Fruit fly (Drosophila melanogaster): ENCODE results near the gene CG31088.

Gene CG31088

dm6 chr3R:15973488-15973975 is 22.8 kb upstream of the CG31088 start:
- TF ChIP-seq CTCF (optimal IDR thresholded peaks at IDR 0.05) (peak in 1 of 2 experiments; percentile 33), CG8478 (optimal IDR thresholded peaks at IDR 0.05) (no peak)

- TF ChIP-seq CTCF (optimal IDR thresholded peaks at IDR 0.05) (peak; percentile 14 to 30), CG8478 (optimal IDR thresholded peaks at IDR 0.05) (no peak)
These were observed 22.3 kb upstream of the CG31088 start, which contains the start of gene Hel89B for dm6 chr3R:15972979-15973486. Gene Hel89B (plus strand): TSS chr3R:15973298.

DNA sequence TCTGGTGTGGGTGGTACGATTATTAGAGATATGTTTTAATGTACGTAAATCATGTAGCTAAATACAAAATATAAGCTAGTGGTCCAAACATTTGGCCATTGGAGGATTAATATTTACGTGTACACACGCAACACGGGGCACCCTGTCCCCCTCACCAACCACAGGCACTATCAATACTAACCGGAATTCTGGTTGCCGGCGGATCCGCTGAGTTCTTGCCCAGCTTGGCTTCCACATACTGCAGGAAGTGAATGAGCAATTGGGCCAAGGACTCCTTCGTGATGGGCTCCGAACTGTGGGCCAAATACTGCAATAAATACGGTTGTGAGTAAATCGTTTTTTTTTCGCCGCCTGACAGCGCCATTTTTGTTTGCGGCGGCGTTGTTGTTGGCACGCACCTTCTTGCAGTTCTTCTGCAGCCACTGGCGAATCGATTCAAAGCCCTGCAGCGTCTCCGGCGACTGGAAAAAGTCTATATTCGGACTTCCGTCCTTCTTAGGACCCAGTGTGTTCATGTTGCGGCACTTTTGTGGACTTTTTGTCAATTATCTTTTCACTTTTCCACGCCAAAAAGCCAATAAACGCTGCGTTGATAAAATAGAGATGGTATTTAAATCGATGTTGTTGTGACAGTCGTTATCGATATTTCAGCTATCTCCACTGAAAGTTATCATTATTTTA is 21.7 kb upstream of the CG31088 start, which contains the start of gene mor:
Gene mor, minus strand, starts transcription at position 616 of the 681 bp plus-strand sequence.
- TF ChIP-seq CG8478 (optimal IDR thresholded peaks at IDR 0.05): no peak
- peak in 1 of 2 experiments; percentile 13 for TF ChIP-seq CTCF (optimal IDR thresholded peaks at IDR 0.05)

- TF ChIP-seq CG8478 (optimal IDR thresholded peaks at IDR 0.05) (no peak), CTCF (optimal IDR thresholded peaks at IDR 0.05) (no peak)
These were observed 14.4 kb upstream of the CG31088 start, which contains the start of the genes CG32856 and Rbf2 for dm6 chr3R:15965169-15965568. Gene CG32856 (minus strand): TSS chr3R:15965351. Gene Rbf2 (plus strand): TSS chr3R:15965446.

DNA sequence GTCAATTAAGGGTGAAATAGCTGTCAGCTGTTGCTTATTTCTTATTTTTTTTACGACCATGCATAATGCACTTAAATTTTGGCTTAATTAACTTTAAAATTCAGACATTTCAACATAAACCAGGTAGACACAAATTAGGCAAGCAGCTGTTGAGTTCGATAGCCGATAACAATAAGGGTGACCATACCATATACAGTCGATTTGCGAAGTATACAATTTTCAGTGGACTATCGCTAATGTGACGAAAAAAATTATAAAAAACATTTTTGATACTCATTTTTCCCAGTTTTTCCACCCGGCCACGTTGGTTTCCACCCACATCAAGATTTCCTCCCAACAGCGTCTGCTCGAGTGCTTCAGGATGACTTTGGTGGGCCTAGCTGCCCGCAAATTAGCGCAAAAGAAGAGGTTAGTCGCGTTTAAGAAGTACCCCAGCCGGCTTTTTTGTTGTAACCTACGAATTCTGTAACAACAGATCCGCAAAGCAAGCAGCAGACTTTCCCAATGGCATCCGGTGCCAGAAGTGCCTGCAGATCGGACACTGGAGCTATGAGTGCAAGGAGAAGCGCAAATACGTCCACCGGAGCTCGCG is 13.0 kb upstream of the CG31088 start, which contains the start of the genes CG4287 and CG5516:
Gene CG4287, minus strand, starts transcription at position 178 of the 592 bp plus-strand sequence.
Gene CG5516, plus strand, starts transcription at position 195 of the 592 bp plus-strand sequence.
- TF ChIP-seq CG8478 (optimal IDR thresholded peaks at IDR 0.05) (no peak), CTCF (optimal IDR thresholded peaks at IDR 0.05) (no peak)

DNA sequence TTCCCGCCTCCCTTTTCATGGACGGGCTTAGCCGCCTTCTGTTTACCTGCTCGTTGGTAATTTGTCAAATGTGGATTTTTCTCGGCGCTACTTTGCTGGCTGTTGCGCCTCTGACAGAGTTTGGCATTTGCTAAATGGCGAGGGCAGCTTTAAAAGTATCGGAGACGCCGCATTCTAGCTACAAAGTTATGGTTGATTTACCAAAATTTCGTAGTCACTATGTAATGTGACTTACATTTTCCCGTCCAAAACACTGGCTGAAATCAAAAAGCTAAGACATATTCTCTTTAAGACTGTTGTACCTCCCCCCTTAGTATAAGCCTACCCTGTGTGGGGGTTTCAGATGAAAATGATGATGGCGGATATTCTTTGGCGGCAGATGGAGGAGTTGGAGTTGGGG is 3.1 kb downstream of the CG31088 start:
- no peak for TF ChIP-seq CTCF (optimal IDR thresholded peaks at IDR 0.05)
- no peak for TF ChIP-seq CG8478 (optimal IDR thresholded peaks at IDR 0.05)

DNA sequence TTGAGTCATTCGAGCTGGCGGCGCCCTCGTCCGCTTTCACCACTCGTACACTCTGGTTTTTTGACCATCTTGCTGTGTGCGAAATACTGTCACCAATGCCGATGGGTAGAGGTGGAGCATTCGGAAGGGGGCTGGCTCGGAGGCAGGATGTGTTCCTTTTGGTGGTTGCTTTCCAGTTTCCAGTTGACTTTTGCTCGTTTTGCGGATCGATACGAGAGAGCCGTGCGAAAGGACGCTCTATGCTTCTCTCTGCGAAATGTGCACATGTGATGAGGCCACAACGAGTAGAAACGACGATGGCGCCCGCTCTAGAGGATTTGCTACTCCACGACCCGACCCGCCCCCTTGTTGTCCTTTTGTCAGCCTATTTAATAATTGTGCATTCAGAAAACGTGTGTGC is 13.0 kb downstream of the CG31088 start:
- no peak for TF ChIP-seq CG8478 (optimal IDR thresholded peaks at IDR 0.05)
- TF ChIP-seq CTCF (optimal IDR thresholded peaks at IDR 0.05): no peak

- no peak for TF ChIP-seq CTCF (optimal IDR thresholded peaks at IDR 0.05)
- no peak for TF ChIP-seq CG8478 (optimal IDR thresholded peaks at IDR 0.05)
These were observed 15.2 kb downstream of the CG31088 start for dm6 chr3R:15935538-15935937.

dm6 chr3R:15934952-15935351 is 15.8 kb downstream of the CG31088 start, which contains the start of gene Sap47:
Gene Sap47 (plus strand): TSS chr3R:15935100.
- TF ChIP-seq CTCF (optimal IDR thresholded peaks at IDR 0.05) (peak in 1 of 2 experiments; percentile 38), CG8478 (optimal IDR thresholded peaks at IDR 0.05) (no peak)

dm6 chr3R:15933609-15934232 is 17.0 kb downstream of the CG31088 start, which contains the start of the genes CG5478 and blp:
Gene CG5478 (minus strand): TSS chr3R:15933734.
Gene blp (plus strand): TSS chr3R:15933847.
- TF ChIP-seq CG8478 (optimal IDR thresholded peaks at IDR 0.05): no peak
- no peak for TF ChIP-seq CTCF (optimal IDR thresholded peaks at IDR 0.05)

dm6 chr3R:15930050-15930449 is 20.7 kb downstream of the CG31088 start:
- TF ChIP-seq CG8478 (optimal IDR thresholded peaks at IDR 0.05) (no peak), CTCF (optimal IDR thresholded peaks at IDR 0.05) (no peak)

- TF ChIP-seq CG8478 (optimal IDR thresholded peaks at IDR 0.05) (no peak), CTCF (optimal IDR thresholded peaks at IDR 0.05) (no peak)
These were observed 22.6 kb downstream of the CG31088 start for dm6 chr3R:15928127-15928526.

DNA sequence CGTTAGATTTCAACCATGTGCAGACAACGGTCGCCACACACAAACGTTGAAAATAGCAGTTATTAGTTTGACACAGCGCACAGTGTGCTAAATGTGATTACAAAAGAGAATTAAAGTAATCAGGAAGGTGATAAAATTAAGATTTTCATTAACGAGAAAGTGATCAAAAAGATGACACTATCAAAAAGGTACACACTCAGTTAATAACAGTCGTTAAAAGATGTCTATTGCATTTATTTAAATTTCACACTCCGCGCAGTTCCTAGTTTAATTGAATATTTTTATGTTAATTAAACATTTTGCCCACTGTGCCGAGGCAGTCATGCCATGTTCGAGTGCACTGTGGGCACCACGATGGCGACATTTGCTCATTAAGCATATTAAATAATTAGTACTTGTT is 23.6 kb downstream of the CG31088 start:
- no peak for TF ChIP-seq CTCF (optimal IDR thresholded peaks at IDR 0.05)

dm6 chr3R:15925939-15926338 is 24.8 kb downstream of the CG31088 start:
- TF ChIP-seq CG8478 (optimal IDR thresholded peaks at IDR 0.05) (no peak), CTCF (optimal IDR thresholded peaks at IDR 0.05) (no peak)

DNA sequence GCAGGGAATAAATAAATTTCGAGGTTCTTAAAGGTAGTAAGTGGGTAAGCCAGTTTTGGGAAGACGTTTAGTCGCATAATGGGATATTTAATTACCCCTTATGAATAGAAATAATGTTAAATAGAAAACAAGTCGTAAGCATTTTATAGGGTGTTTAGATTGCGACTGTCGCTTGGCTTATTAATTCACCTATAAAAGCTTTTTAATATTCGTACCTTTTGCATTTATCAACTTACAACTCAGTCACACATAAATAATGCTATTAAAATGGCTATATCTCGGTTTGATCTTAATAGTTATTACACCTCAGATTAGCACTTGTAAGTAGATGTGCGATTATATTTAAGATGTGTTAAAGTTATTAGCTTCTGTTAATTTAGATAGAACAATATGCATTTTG is 25.4 kb downstream of the CG31088 start, which contains the start of gene CG34276:
Gene CG34276, plus strand, starts transcription at position 301 of the 400 bp plus-strand sequence.
- TF ChIP-seq CG8478 (optimal IDR thresholded peaks at IDR 0.05) (no peak), CTCF (optimal IDR thresholded peaks at IDR 0.05) (no peak)
